Worm (Caenorhabditis elegans) whole organism, L2 larva: ENCODE results near the gene sec-15.

Source experiments
- F13H6.1 ChIP-seq: sonication (generic microtip); optimal IDR thresholded peaks from 2 replicates; lab custom pipeline; 2016; ENCODE audit warnings: missing genetic modification characterization, missing compliant biosample characterization
- R02D3.7 ChIP-seq: fragments of 150-350 bp; optimal IDR thresholded peaks from 2 replicates; lab custom pipeline; 2014; ENCODE audit warnings: missing biosample characterization, missing genetic modification characterization
- Y55F3AM.14 ChIP-seq: fragments of 200-800 bp; sonication (Bioruptor generic); optimal IDR thresholded peaks from 2 replicates; lab custom pipeline; 2018; ENCODE audit warnings: mild to moderate bottlenecking, missing genetic modification characterization, missing compliant biosample characterization
- ZK546.5 ChIP-seq: sonication (generic microtip); optimal IDR thresholded peaks from 2 replicates; lab custom pipeline; 2017; ENCODE audit warnings: missing biosample characterization, missing genetic modification characterization
- alr-1 ChIP-seq: fragments of 150-350 bp; optimal IDR thresholded peaks from 2 replicates; lab custom pipeline; 2014; ENCODE audit warnings: missing biosample characterization, missing genetic modification characterization
- aly-2 ChIP-seq: fragments of 150-350 bp; optimal IDR thresholded peaks from 2 replicates; lab custom pipeline; 2014; ENCODE audit warnings: missing biosample characterization, missing genetic modification characterization
- blmp-1 ChIP-seq: sonication (generic microtip); optimal IDR thresholded peaks from 2 replicates; lab custom pipeline; 2017; ENCODE audit warnings: missing genetic modification characterization, mild to moderate bottlenecking, missing compliant biosample characterization, antibody characterized with exemption, moderate library complexity; ENCODE audit not compliant: insufficient read depth
- ceh-16 ChIP-seq: fragments of 150-350 bp; optimal IDR thresholded peaks from 2 replicates; lab custom pipeline; 2014; ENCODE audit warnings: missing biosample characterization, missing genetic modification characterization
- ceh-82 ChIP-seq: fragments of 150-350 bp; optimal IDR thresholded peaks from 2 replicates; lab custom pipeline; 2014; ENCODE audit warnings: missing biosample characterization, missing genetic modification characterization
- crh-2 ChIP-seq: sonication (generic microtip); optimal IDR thresholded peaks from 2 replicates; lab custom pipeline; 2017; ENCODE audit warnings: missing biosample characterization, missing genetic modification characterization
- egl-27 ChIP-seq: sonication (generic microtip); optimal IDR thresholded peaks from 3 replicates; lab custom pipeline; 2017; ENCODE audit warnings: missing biosample characterization, missing genetic modification reagents, missing genetic modification characterization
- elt-1 ChIP-seq: fragments of 150-350 bp; optimal IDR thresholded peaks from 2 replicates; lab custom pipeline; 2014; ENCODE audit warnings: missing biosample characterization, missing genetic modification characterization
- elt-3 ChIP-seq: sonication (generic microtip); optimal IDR thresholded peaks from 2 replicates; lab custom pipeline; 2017; ENCODE audit warnings: missing biosample characterization, missing genetic modification characterization
- fos-1 ChIP-seq: fragments of 150-350 bp; optimal IDR thresholded peaks from 2 replicates; lab custom pipeline; 2014; ENCODE audit warnings: missing biosample characterization, missing genetic modification characterization
- gmeb-1 ChIP-seq: fragments of 150-350 bp; optimal IDR thresholded peaks from 2 replicates; lab custom pipeline; 2014; ENCODE audit warnings: missing biosample characterization, missing genetic modification characterization
- lin-11 ChIP-seq: fragments of 150-350 bp; sonication (generic microtip); optimal IDR thresholded peaks from 2 replicates; lab custom pipeline; 2014; ENCODE audit warnings: missing biosample characterization, missing genetic modification characterization, inconsistent platforms, mixed read lengths
- lin-13 ChIP-seq: fragments of 150-350 bp; optimal IDR thresholded peaks from 2 replicates; lab custom pipeline; 2014; ENCODE audit warnings: missing biosample characterization, missing genetic modification reagents, missing genetic modification characterization
- lin-39 ChIP-seq: fragments of 150-350 bp; optimal IDR thresholded peaks from 2 replicates; lab custom pipeline; 2014; ENCODE audit warnings: missing biosample characterization, missing genetic modification reagents, missing genetic modification characterization
- mab-5 ChIP-seq: fragments of 150-350 bp; optimal IDR thresholded peaks from 2 replicates; lab custom pipeline; 2014; ENCODE audit warnings: missing biosample characterization, missing genetic modification characterization
- mbf-1 ChIP-seq: sonication (generic microtip); optimal IDR thresholded peaks from 2 replicates; lab custom pipeline; 2017; ENCODE audit warnings: missing biosample characterization, missing genetic modification characterization
- mdl-1 ChIP-seq, 2 experiments: fragments of 150-350 bp in 1 of 2; sonication (generic microtip) in 1 of 2; optimal IDR thresholded peaks; 2 replicates each; lab custom pipeline; 2017; ENCODE audit warnings: missing biosample characterization in 2 of 2, missing genetic modification characterization in 2 of 2
- nhr-11 ChIP-seq: fragments of 150-350 bp; optimal IDR thresholded peaks from 2 replicates; lab custom pipeline; 2014; ENCODE audit warnings: missing biosample characterization, missing genetic modification characterization
- nhr-12 ChIP-seq: fragments of 150-350 bp; optimal IDR thresholded peaks from 2 replicates; lab custom pipeline; 2014; ENCODE audit warnings: missing biosample characterization, missing genetic modification characterization
- nhr-129 ChIP-seq: fragments of 150-350 bp; optimal IDR thresholded peaks from 2 replicates; lab custom pipeline; 2014; ENCODE audit warnings: missing biosample characterization, missing genetic modification characterization
- nhr-21 ChIP-seq: fragments of 150-350 bp; optimal IDR thresholded peaks from 2 replicates; lab custom pipeline; 2014; ENCODE audit warnings: missing biosample characterization, missing genetic modification characterization
- nhr-23 ChIP-seq: fragments of 150-350 bp; optimal IDR thresholded peaks from 2 replicates; lab custom pipeline; 2014; ENCODE audit warnings: missing biosample characterization, missing genetic modification reagents, missing genetic modification characterization
- nhr-25 ChIP-seq: fragments of 150-350 bp; sonication (generic microtip); optimal IDR thresholded peaks from 3 replicates; lab custom pipeline; 2014; ENCODE audit warnings: missing biosample characterization, missing genetic modification characterization
- nhr-6 ChIP-seq: fragments of 150-350 bp; optimal IDR thresholded peaks from 2 replicates; lab custom pipeline; 2014; ENCODE audit warnings: missing biosample characterization, missing genetic modification characterization
- nhr-77 ChIP-seq: fragments of 150-350 bp; optimal IDR thresholded peaks from 2 replicates; lab custom pipeline; 2014; ENCODE audit warnings: missing biosample characterization, missing genetic modification characterization
- peb-1 ChIP-seq: fragments of 150-350 bp; optimal IDR thresholded peaks from 2 replicates; lab custom pipeline; 2014; ENCODE audit warnings: missing biosample characterization, missing genetic modification characterization
- sem-4 ChIP-seq: fragments of 150-350 bp; optimal IDR thresholded peaks from 2 replicates; lab custom pipeline; 2014; ENCODE audit warnings: missing biosample characterization, missing genetic modification reagents, missing genetic modification characterization
- sma-3 ChIP-seq: sonication (generic microtip); optimal IDR thresholded peaks from 2 replicates; lab custom pipeline; 2016; ENCODE audit warnings: missing genetic modification reagents, missing genetic modification characterization, missing compliant biosample characterization
- sma-9 ChIP-seq, 2 experiments: fragments of 150-350 bp in 1 of 2; sonication (generic microtip) in 1 of 2; optimal IDR thresholded peaks; 2 replicates each; lab custom pipeline; 2014 to 2016; ENCODE audit warnings: missing genetic modification characterization in 2 of 2, mild to moderate bottlenecking in 1 of 2, missing biosample characterization in 1 of 2, missing compliant biosample characterization in 1 of 2, missing genetic modification reagents in 1 of 2, moderate library complexity in 1 of 2
- snpc-4 ChIP-seq: fragments of 150-350 bp; optimal IDR thresholded peaks from 2 replicates; lab custom pipeline; 2014; ENCODE audit warnings: missing biosample characterization, missing genetic modification characterization
- unc-39 ChIP-seq: fragments of 150-350 bp; optimal IDR thresholded peaks from 2 replicates; lab custom pipeline; 2014; ENCODE audit warnings: missing biosample characterization, missing genetic modification characterization
- unc-55 ChIP-seq: fragments of 150-350 bp; sonication (generic microtip); optimal IDR thresholded peaks from 3 replicates; lab custom pipeline; 2014; ENCODE audit warnings: missing biosample characterization, missing genetic modification reagents, missing genetic modification characterization
- unc-62 ChIP-seq: fragments of 150-350 bp; optimal IDR thresholded peaks from 2 replicates; lab custom pipeline; 2014; ENCODE audit warnings: missing biosample characterization, missing genetic modification reagents, missing genetic modification characterization
- ztf-1 ChIP-seq: fragments of 200-800 bp; sonication (Bioruptor generic); conservative IDR thresholded peaks from 2 replicates; pipeline ENCODE4 v1.3.6; 2022; ENCODE audit warnings: missing genetic modification characterization, missing compliant biosample characterization
- ztf-4 ChIP-seq: fragments of 150-350 bp; optimal IDR thresholded peaks from 2 replicates; lab custom pipeline; 2014; ENCODE audit warnings: missing biosample characterization, missing genetic modification characterization

sec-15 gene

DNA sequence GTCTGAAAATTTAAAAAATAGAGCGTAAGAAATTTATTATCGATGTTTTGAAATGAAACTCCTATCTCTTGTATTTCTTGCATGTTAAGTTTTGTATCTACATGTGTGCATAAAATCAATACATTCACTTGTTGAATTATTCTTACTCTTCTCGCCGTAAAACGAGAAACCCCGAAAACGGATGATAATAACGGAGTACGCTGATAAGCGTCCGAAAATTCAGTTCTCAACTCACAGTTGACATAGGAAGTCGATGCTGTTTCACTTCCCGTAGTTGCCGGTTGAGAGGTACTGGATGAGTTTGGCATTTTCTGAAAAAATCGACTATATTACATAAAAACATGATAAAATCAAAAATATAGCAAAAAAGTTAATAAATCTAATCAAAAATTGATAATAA is at the start of gene sec-15:
Gene sec-15 (minus strand): TSS at position 311 of the 400 bp plus-strand sequence.
- TF ChIP-seq aly-2 (tag; lab: Kevin White, UChicago) (no peak), ZK546.5 (tag; lab: Kevin White, UChicago) (no peak), unc-62 (GFP tag; lab: Kevin White, UChicago) (no peak), nhr-25 (tag; lab: Kevin White, UChicago) (no peak), crh-2 (no peak), snpc-4 (tag; lab: Kevin White, UChicago) (no peak)

DNA sequence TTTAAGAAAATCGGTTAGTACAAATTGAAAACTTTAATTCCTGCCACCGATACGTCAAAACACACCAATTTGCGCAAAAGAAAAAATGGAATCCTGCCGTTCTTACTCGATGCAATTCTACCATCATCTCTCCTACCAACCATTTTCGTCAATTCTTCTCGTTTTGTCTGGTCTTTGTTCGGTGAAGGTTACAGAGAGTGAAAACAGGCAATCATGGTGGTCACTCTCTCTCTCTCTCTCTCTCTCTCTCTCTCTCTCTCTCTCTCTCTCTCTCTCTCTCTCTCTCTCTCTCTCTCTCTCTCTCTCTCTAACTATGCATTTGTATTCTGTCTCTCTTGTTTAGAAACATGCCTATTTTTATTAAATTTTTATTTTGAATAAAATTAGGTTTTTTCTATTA is 46.6 kb upstream of the sec-15 start:
- TF ChIP-seq sma-9 (GFP tag; optimal IDR thresholded peaks at IDR 0.05; lab: Kevin White, UChicago) (no peak), sma-9 (tag; optimal IDR thresholded peaks at IDR 0.05; lab: Kevin White, UChicago) (no peak), nhr-129 (tag; lab: Kevin White, UChicago) (no peak), lin-39 (no peak), peb-1 (no peak), alr-1 (tag; lab: Kevin White, UChicago) (no peak), Y55F3AM.14 (GFP tag; lab: Kevin White, UChicago) (no peak), blmp-1 (tag; lab: Kevin White, UChicago) (peak; percentile 87), lin-11 (tag; lab: Kevin White, UChicago) (no peak), egl-27 (tag; lab: Kevin White, UChicago) (no peak), nhr-25 (tag; lab: Kevin White, UChicago) (peak; percentile 59), mbf-1 (tag; lab: Kevin White, UChicago) (no peak), aly-2 (tag; lab: Kevin White, UChicago) (no peak), snpc-4 (tag; lab: Kevin White, UChicago) (no peak), elt-1 (tag; lab: Kevin White, UChicago) (no peak), F13H6.1 (tag; lab: Kevin White, UChicago) (no peak), unc-62 (GFP tag; lab: Kevin White, UChicago) (no peak)

DNA sequence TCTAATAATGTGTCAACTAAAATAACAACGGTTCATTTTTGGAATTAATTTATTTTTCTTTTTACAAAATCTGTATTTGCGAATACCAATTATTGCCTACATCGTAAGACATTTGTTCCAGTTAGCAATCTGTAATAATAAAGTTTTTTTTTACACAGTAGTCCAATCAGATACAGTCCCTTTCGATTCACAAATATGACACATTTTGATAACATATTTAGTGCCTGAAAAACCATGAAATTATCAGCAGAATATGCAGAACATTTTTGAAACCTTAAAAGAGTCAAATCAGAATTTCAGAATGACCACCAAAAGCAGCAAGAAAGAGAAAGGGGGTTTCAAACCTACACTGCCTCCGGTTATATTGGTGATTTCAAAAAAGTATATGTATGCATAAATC is 43.8 kb upstream of the sec-15 start, which contains the start of gene C06E2.2:
Gene C06E2.2 (plus strand): TSS at position 301 of the 400 bp plus-strand sequence.
- TF ChIP-seq sma-3 (GFP tag; lab: Kevin White, UChicago) (no peak), elt-3 (tag; lab: Kevin White, UChicago) (no peak), mdl-1 (tag; optimal IDR thresholded peaks at IDR 0.05; lab: Kevin White, UChicago) (no peak), blmp-1 (tag; lab: Kevin White, UChicago) (no peak), gmeb-1 (no peak), sem-4 (tag; lab: Kevin White, UChicago) (no peak), lin-13 (GFP tag; lab: Kevin White, UChicago) (no peak), unc-39 (tag; lab: Kevin White, UChicago) (no peak), egl-27 (tag; lab: Kevin White, UChicago) (no peak)
- TF ChIP-seq, all 48 proteins: peak for 0

DNA sequence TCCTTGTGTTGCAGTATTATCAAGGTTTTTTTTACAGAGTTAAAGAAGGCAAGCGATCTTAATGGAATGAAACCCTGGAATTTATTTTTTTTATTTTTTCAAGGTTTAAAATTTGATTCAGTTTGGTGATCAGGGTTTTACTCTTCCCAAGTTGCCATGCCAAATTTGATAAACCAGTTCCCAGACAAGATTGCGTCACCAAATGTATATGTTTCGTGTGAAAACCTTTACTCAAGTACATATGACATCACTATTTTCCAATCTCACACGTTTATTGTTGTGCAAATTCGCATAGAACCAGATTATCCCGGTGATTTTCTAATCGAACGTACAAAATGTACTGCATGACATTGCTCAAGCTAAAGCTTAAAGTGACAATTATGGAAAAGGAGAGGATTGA is 43.2 kb upstream of the sec-15 start:
- TF ChIP-seq nhr-21 (tag; lab: Kevin White, UChicago) (no peak), mdl-1 (tag; optimal IDR thresholded peaks at IDR 0.05; lab: Kevin White, UChicago) (no peak), alr-1 (tag; lab: Kevin White, UChicago) (no peak), ztf-4 (tag; lab: Kevin White, UChicago) (no peak), unc-62 (GFP tag; lab: Kevin White, UChicago) (no peak), nhr-12 (tag; lab: Kevin White, UChicago) (no peak), egl-27 (tag; lab: Kevin White, UChicago) (no peak), R02D3.7 (tag; lab: Kevin White, UChicago) (no peak), nhr-77 (tag; lab: Kevin White, UChicago) (no peak), fos-1 (tag; lab: Kevin White, UChicago) (no peak), nhr-6 (tag; lab: Kevin White, UChicago) (no peak), crh-2 (no peak), gmeb-1 (no peak), nhr-23 (tag; lab: Kevin White, UChicago) (no peak), nhr-25 (tag; lab: Kevin White, UChicago) (no peak), Y55F3AM.14 (GFP tag; lab: Kevin White, UChicago) (no peak)

DNA sequence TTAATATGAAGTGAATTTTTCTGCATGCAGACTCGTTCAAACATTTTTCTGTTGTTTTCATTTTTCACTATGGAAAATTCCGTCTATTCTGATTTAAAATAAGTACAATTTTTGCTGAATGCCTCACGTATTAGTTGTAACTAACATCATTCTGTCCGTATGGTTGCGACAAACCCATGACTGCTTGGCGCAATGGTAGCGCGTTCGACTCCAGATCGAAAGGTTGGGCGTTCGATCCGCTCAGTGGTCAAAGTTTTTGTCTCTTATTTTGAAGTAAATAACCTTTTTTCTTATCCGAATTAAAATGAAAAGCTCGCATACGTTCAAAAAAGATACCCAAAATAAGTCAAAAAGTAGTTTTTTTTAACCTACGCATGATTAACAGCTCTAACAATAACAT is 41.6 kb upstream of the sec-15 start:
- TF ChIP-seq nhr-11 (tag; lab: Kevin White, UChicago) (no peak), nhr-25 (tag; lab: Kevin White, UChicago) (no peak), sma-3 (GFP tag; lab: Kevin White, UChicago) (peak; percentile 16), ceh-82 (no peak), F13H6.1 (tag; lab: Kevin White, UChicago) (no peak), elt-1 (tag; lab: Kevin White, UChicago) (no peak), unc-55 (no peak), ztf-1 (GFP tag; lab: Robert Waterston, UW) (no peak), snpc-4 (tag; lab: Kevin White, UChicago) (no peak), crh-2 (peak; percentile 13), mbf-1 (tag; lab: Kevin White, UChicago) (no peak), mab-5 (tag; lab: Kevin White, UChicago) (no peak), aly-2 (tag; lab: Kevin White, UChicago) (no peak), sma-9 (GFP tag; optimal IDR thresholded peaks at IDR 0.05; lab: Kevin White, UChicago) (peak; percentile 2), sma-9 (tag; optimal IDR thresholded peaks at IDR 0.05; lab: Kevin White, UChicago) (no peak), ceh-16 (tag; lab: Kevin White, UChicago) (peak; percentile 3), nhr-77 (tag; lab: Kevin White, UChicago) (no peak), sem-4 (tag; lab: Kevin White, UChicago) (no peak), ZK546.5 (tag; lab: Kevin White, UChicago) (no peak), nhr-6 (tag; lab: Kevin White, UChicago) (no peak), mdl-1 (tag; optimal IDR thresholded peaks at IDR 0.05; lab: Kevin White, UChicago) (no peak), R02D3.7 (tag; lab: Kevin White, UChicago) (no peak)
- TF ChIP-seq, all 48 proteins: peak for 4
